Worm (Caenorhabditis elegans) whole organism, L2 larva: ENCODE data around the gene srh-40.

Experiments
- ZK546.5 ChIP-seq: sonication (generic microtip); optimal IDR thresholded peaks from 2 replicates; lab custom pipeline; 2017; ENCODE audit warnings: missing biosample characterization, missing genetic modification characterization
- ama-1 ChIP-seq: fragments of 150-350 bp; optimal IDR thresholded peaks from 2 replicates; lab custom pipeline; 2018; ENCODE audit warnings: inconsistent platforms
- ceh-16 ChIP-seq: fragments of 150-350 bp; optimal IDR thresholded peaks from 2 replicates; lab custom pipeline; 2014; ENCODE audit warnings: missing biosample characterization, missing genetic modification characterization
- ceh-82 ChIP-seq: fragments of 150-350 bp; optimal IDR thresholded peaks from 2 replicates; lab custom pipeline; 2014; ENCODE audit warnings: missing biosample characterization, missing genetic modification characterization
- lin-11 ChIP-seq: fragments of 150-350 bp; sonication (generic microtip); optimal IDR thresholded peaks from 2 replicates; lab custom pipeline; 2014; ENCODE audit warnings: missing biosample characterization, missing genetic modification characterization, inconsistent platforms, mixed read lengths
- lsy-2 ChIP-seq, 2 experiments: fragments of 150-350 bp in 1 of 2; sonication (generic microtip) in 1 of 2; optimal IDR thresholded peaks; 2 replicates each; lab custom pipeline; 2014 to 2017; ENCODE audit warnings: missing biosample characterization in 2 of 2, missing genetic modification characterization in 2 of 2
- mdl-1 ChIP-seq, 2 experiments: fragments of 150-350 bp in 1 of 2; sonication (generic microtip) in 1 of 2; optimal IDR thresholded peaks; 2 replicates each; lab custom pipeline; 2017; ENCODE audit warnings: missing biosample characterization in 2 of 2, missing genetic modification characterization in 2 of 2
- nhr-11 ChIP-seq: fragments of 150-350 bp; optimal IDR thresholded peaks from 2 replicates; lab custom pipeline; 2014; ENCODE audit warnings: missing biosample characterization, missing genetic modification characterization
- nhr-12 ChIP-seq: fragments of 150-350 bp; optimal IDR thresholded peaks from 2 replicates; lab custom pipeline; 2014; ENCODE audit warnings: missing biosample characterization, missing genetic modification characterization
- unc-55 ChIP-seq: fragments of 150-350 bp; sonication (generic microtip); optimal IDR thresholded peaks from 3 replicates; lab custom pipeline; 2014; ENCODE audit warnings: missing biosample characterization, missing genetic modification reagents, missing genetic modification characterization
- unc-62 ChIP-seq: fragments of 150-350 bp; optimal IDR thresholded peaks from 2 replicates; lab custom pipeline; 2014; ENCODE audit warnings: missing biosample characterization, missing genetic modification reagents, missing genetic modification characterization

- no peak for TF ChIP-seq ZK546.5 (tag; lab: Kevin White, UChicago)
- no peak for TF ChIP-seq unc-62 (GFP tag; lab: Kevin White, UChicago)
- TF ChIP-seq ceh-16 (tag; lab: Kevin White, UChicago), result no peak
- no peak for TF ChIP-seq lsy-2 (tag; optimal IDR thresholded peaks at IDR 0.05; lab: Kevin White, UChicago)
- TF ChIP-seq lin-11 (tag; lab: Kevin White, UChicago), result no peak
- TF ChIP-seq nhr-12 (tag; lab: Kevin White, UChicago), result no peak
- no peak for TF ChIP-seq ceh-82 (tag; lab: Kevin White, UChicago)
- TF ChIP-seq mdl-1 (tag; optimal IDR thresholded peaks at IDR 0.05; lab: Kevin White, UChicago), result no peak
- TF ChIP-seq ama-1 (lab: Kevin White, UChicago), result no peak
- TF ChIP-seq unc-55 (GFP tag; lab: Kevin White, UChicago), result no peak
- no peak for TF ChIP-seq nhr-11 (tag; lab: Kevin White, UChicago)
Measured at ce11 chrIII:6653932-6654331, 43.3 kb downstream of the srh-40 start.
